Worm (Caenorhabditis elegans) whole organism, young adult: ENCODE data around the gene C47G2.4.

ENCODE experiments used
- dpl-1 ChIP-seq: fragments of 150-350 bp; optimal IDR thresholded peaks from 2 replicates; lab custom pipeline; 2014; ENCODE audit warnings: missing biosample characterization, missing genetic modification reagents, missing genetic modification characterization
- efl-1 ChIP-seq: fragments of 150-350 bp; optimal IDR thresholded peaks from 2 replicates; lab custom pipeline; 2014; ENCODE audit warnings: missing biosample characterization, missing genetic modification reagents, missing genetic modification characterization
- ets-4 ChIP-seq: fragments of 200-800 bp; sonication (Bioruptor generic); optimal IDR thresholded peaks from 2 replicates; lab custom pipeline; 2018; ENCODE audit warnings: mild to moderate bottlenecking, missing genetic modification characterization, missing compliant biosample characterization
- fkh-3 ChIP-seq: sonication (generic microtip); optimal IDR thresholded peaks from 2 replicates; lab custom pipeline; 2016; ENCODE audit warnings: mild to moderate bottlenecking, missing genetic modification characterization, missing compliant biosample characterization
- hmg-20 ChIP-seq: fragments of 200-800 bp; sonication (Bioruptor generic); IDR thresholded peaks from 2 replicates; pipeline ENCODE4 v1.3.6; 2022; ENCODE audit warnings: missing genetic modification reagents, missing genetic modification characterization, missing compliant biosample characterization
- lag-1 ChIP-seq: fragments of 200-800 bp; sonication (Bioruptor generic); IDR thresholded peaks from 2 replicates; pipeline ENCODE4 v1.3.6; 2022; ENCODE audit warnings: missing genetic modification reagents, missing genetic modification characterization, missing compliant biosample characterization
- lir-1 ChIP-seq: fragments of 200-800 bp; sonication (Bioruptor generic); conservative IDR thresholded peaks from 2 replicates; pipeline ENCODE4 v1.3.6; 2022; ENCODE audit warnings: missing genetic modification reagents, missing genetic modification characterization, missing compliant biosample characterization
- nfya-1 ChIP-seq: sonication (generic microtip); optimal IDR thresholded peaks from 2 replicates; lab custom pipeline; 2017; ENCODE audit warnings: antibody characterized with exemption, missing compliant biosample characterization, missing genetic modification characterization, borderline replicate concordance; ENCODE audit not compliant: insufficient read depth
- rec-8 ChIP-seq, 2 experiments: sonication (generic microtip); optimal IDR thresholded peaks; 2 replicates each; lab custom pipeline; 2016; ENCODE audit warnings: mild to moderate bottlenecking in 2 of 2, missing genetic modification characterization in 2 of 2, missing genetic modification reagents in 2 of 2, missing genotype in 2 of 2, missing biosample characterization in 1 of 2, missing compliant biosample characterization in 1 of 2, moderate library complexity in 1 of 2
- rpc-1 ChIP-seq, 2 experiments: fragments of 150-350 bp in 1 of 2; sonication (generic microtip) in 1 of 2; optimal IDR thresholded peaks; 2 replicates each; lab custom pipeline; 2014 to 2018; ENCODE audit warnings: missing biosample characterization in 1 of 2, missing genetic modification characterization in 1 of 2, missing genetic modification reagents in 1 of 2, missing genotype in 1 of 2
- snpc-4 ChIP-seq, 5 experiments: fragments of 150-350 bp in 1 of 5; sonication (generic microtip) in 4 of 5; optimal IDR thresholded peaks; 2 replicates each; lab custom pipeline; 2014 to 2018; ENCODE audit warnings: missing genetic modification characterization in 5 of 5, missing biosample characterization in 3 of 5, antibody characterized with exemption in 2 of 5, mild to moderate bottlenecking in 2 of 5, missing compliant biosample characterization in 2 of 5, missing genotype in 2 of 5, moderate library complexity in 2 of 5, missing genetic modification reagents in 1 of 5
- ztf-28 ChIP-seq: fragments of 200-800 bp; sonication (Bioruptor generic); IDR thresholded peaks from 2 replicates; pipeline ENCODE4 v1.3.6; 2022; ENCODE audit warnings: missing genetic modification reagents, missing genetic modification characterization, missing compliant biosample characterization

DNA sequence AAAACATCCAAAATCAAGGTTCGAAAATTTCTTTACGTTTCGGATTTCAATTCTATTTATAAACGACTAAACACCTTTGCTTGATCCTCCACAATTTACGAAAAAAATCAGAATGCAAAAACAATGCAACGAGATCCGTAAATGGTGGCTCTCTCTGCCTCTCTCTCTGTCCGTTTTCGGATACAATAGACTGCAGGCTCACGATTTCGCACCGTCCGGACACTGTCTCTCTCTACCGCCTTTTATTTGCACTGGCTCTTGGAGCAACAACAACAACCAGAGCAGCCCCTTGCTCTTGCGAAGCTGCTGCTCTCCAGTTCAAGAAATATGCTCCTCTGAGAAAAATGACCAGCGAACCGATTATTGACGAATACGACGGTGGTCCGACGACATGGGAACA, 18.8 kb upstream of the C47G2.4 start, which contains the start of gene T24F1.7:
- no peak for TF ChIP-seq ztf-28 (GFP tag; lab: Robert Waterston, UW)
- TF ChIP-seq nfya-1 (tag; lab: Kevin White, UChicago) = no peak
- no peak for TF ChIP-seq ets-4 (GFP tag; lab: Kevin White, UChicago)
- no peak for TF ChIP-seq fkh-3
- no peak for TF ChIP-seq hmg-20
- no peak for TF ChIP-seq lag-1 (GFP tag; lab: Robert Waterston, UW)
- TF ChIP-seq snpc-4 (GFP tag; optimal IDR thresholded peaks at IDR 0.05; lab: Kevin White, UChicago) = no peak
- no peak for TF ChIP-seq snpc-4 (tag; optimal IDR thresholded peaks at IDR 0.05; lab: Kevin White, UChicago)
- no peak for TF ChIP-seq rpc-1 (optimal IDR thresholded peaks at IDR 0.05; lab: Kevin White, UChicago)
- no peak for TF ChIP-seq rpc-1 (tag; optimal IDR thresholded peaks at IDR 0.05; lab: Kevin White, UChicago)
- TF ChIP-seq efl-1 (GFP tag; lab: Kevin White, UChicago) = no peak
- no peak for TF ChIP-seq lir-1 (GFP tag; lab: Robert Waterston, UW)
- TF ChIP-seq rec-8 (tag; optimal IDR thresholded peaks at IDR 0.05; lab: Kevin White, UChicago) = no peak
- TF ChIP-seq dpl-1 (GFP tag; lab: Kevin White, UChicago) = no peak
